Worm (Caenorhabditis elegans) whole organism, early embryonic: ENCODE data around the gene clec-25.

Source experiments
- B0310.2 ChIP-seq: sonication (generic microtip); optimal IDR thresholded peaks from 2 replicates; lab custom pipeline; 2016; ENCODE audit warnings: mild to moderate bottlenecking, missing genetic modification characterization, missing compliant biosample characterization
- F13C5.2 ChIP-seq: sonication (generic microtip); optimal IDR thresholded peaks from 2 replicates; lab custom pipeline; 2017; ENCODE audit warnings: mild to moderate bottlenecking, missing genetic modification characterization, inconsistent platforms, missing compliant biosample characterization
- aly-1 ChIP-seq: sonication (generic microtip); optimal IDR thresholded peaks from 2 replicates; lab custom pipeline; 2016; ENCODE audit warnings: missing genetic modification characterization, missing compliant biosample characterization
- ama-1 ChIP-seq: fragments of 150-350 bp; optimal IDR thresholded peaks from 2 replicates; lab custom pipeline; 2014
- ceh-13 ChIP-seq: fragments of 200-800 bp; sonication (Bioruptor generic); optimal IDR thresholded peaks from 2 replicates; lab custom pipeline; 2018; ENCODE audit warnings: mild to moderate bottlenecking, missing genetic modification characterization, missing compliant biosample characterization
- ceh-36 ChIP-seq: sonication (generic microtip); optimal IDR thresholded peaks from 2 replicates; lab custom pipeline; 2016; ENCODE audit warnings: missing genetic modification characterization, inconsistent platforms, missing compliant biosample characterization
- ets-7 ChIP-seq: sonication (generic microtip); optimal IDR thresholded peaks from 2 replicates; lab custom pipeline; 2016; ENCODE audit warnings: missing genotype, missing genetic modification characterization, missing compliant biosample characterization
- flt-1 ChIP-seq: fragments of 200-800 bp; sonication (Bioruptor generic); IDR thresholded peaks from 2 replicates; pipeline ENCODE4 v1.3.6; 2022; ENCODE audit warnings: missing genetic modification characterization, missing compliant biosample characterization
- hmbx-1 ChIP-seq: sonication (generic microtip); optimal IDR thresholded peaks from 2 replicates; lab custom pipeline; 2016; ENCODE audit warnings: mild to moderate bottlenecking, missing genetic modification characterization, missing compliant biosample characterization
- hmg-4 ChIP-seq: fragments of 200-800 bp; sonication (Bioruptor generic); optimal IDR thresholded peaks from 2 replicates; lab custom pipeline; 2018; ENCODE audit warnings: mild to moderate bottlenecking, missing genetic modification characterization, missing compliant biosample characterization
- hnd-1 ChIP-seq: sonication (generic microtip); optimal IDR thresholded peaks from 2 replicates; lab custom pipeline; 2016; ENCODE audit warnings: missing genetic modification characterization, missing compliant biosample characterization
- pes-1 ChIP-seq: fragments of 200-800 bp; sonication (Bioruptor generic); IDR thresholded peaks from 2 replicates; pipeline ENCODE4 v1.3.6; 2022; ENCODE audit warnings: missing genetic modification reagents, missing genetic modification characterization, missing compliant biosample characterization
- scrt-1 ChIP-seq: fragments of 200-800 bp; sonication (Bioruptor generic); IDR thresholded peaks from 2 replicates; pipeline ENCODE4 v1.3.6; 2022; ENCODE audit warnings: missing genetic modification characterization, missing compliant biosample characterization
- sea-1 ChIP-seq: fragments of 200-800 bp; sonication (Bioruptor generic); conservative IDR thresholded peaks from 2 replicates; pipeline ENCODE4 v1.3.6; 2022; ENCODE audit warnings: missing genetic modification characterization, missing compliant biosample characterization
- tbx-11 ChIP-seq: fragments of 200-800 bp; sonication (Bioruptor generic); IDR thresholded peaks from 2 replicates; pipeline ENCODE4 v1.3.6; 2022; ENCODE audit warnings: missing genetic modification characterization, missing compliant biosample characterization
- tbx-37 ChIP-seq: fragments of 200-800 bp; sonication (Bioruptor generic); conservative IDR thresholded peaks from 2 replicates; pipeline ENCODE4 v1.3.6; 2022; ENCODE audit warnings: missing genetic modification reagents, missing genetic modification characterization, missing compliant biosample characterization
- tra-4 ChIP-seq: sonication (generic microtip); optimal IDR thresholded peaks from 2 replicates; lab custom pipeline; 2017; ENCODE audit warnings: missing genetic modification characterization, missing compliant biosample characterization

Gene clec-25

DNA sequence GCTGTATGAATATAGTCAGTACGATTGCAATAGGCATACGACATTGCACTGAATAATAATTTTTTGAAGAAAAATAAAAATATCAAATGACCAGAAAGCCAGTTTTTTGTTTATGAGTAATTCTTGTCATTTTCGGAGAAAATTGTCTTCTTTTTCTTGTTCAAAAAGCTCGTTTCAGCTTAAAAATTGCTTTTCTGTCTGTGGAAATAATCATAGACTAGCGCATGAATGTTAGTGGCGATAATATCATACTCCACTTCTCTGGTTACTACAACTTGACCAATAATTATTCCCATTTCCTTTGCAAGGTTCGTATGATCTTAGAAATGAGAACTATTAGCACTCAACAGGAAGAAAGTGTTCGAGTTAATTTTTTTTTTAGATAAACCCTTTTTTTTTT is 15.6 kb upstream of the clec-25 start, which contains the start of gene srh-216:
Gene srh-216, minus strand, starts transcription at position 101 of the 400 bp plus-strand sequence.
- TF ChIP-seq hnd-1 (no peak), ets-7 (tag; lab: Kevin White, UChicago) (no peak), F13C5.2 (tag; lab: Kevin White, UChicago) (no peak), pes-1 (GFP tag; lab: Robert Waterston, UW) (no peak), flt-1 (GFP tag; lab: Robert Waterston, UW) (no peak), B0310.2 (tag; lab: Kevin White, UChicago) (no peak), ceh-13 (GFP tag; lab: Kevin White, UChicago) (no peak), ama-1 (lab: Kevin White, UChicago) (no peak), ceh-36 (tag; lab: Kevin White, UChicago) (no peak), tbx-37 (GFP tag; lab: Robert Waterston, UW) (no peak), aly-1 (tag; lab: Kevin White, UChicago) (no peak), hmg-4 (no peak), hmbx-1 (tag; lab: Kevin White, UChicago) (no peak), sea-1 (GFP tag; lab: Robert Waterston, UW) (no peak), scrt-1 (GFP tag; lab: Robert Waterston, UW) (no peak), tra-4 (no peak), tbx-11 (GFP tag; lab: Robert Waterston, UW) (no peak)

DNA sequence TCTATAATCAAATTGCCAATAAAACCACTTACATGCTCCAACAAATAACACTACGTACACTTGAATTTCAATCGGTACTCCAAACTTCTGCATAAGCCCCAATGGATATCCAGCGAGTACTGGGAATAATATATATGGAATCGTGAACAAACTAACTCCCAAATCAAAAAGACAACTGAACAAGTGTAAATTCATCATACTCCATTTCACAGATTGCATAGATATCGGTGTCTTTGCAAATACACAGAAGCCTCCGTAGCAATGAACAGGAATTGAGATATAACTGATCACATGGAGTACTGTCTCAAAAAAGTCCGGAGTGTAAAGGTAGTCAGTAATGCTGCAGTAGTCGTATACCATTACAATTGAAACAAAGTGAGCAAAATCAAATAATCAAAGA is 13.6 kb upstream of the clec-25 start, which contains the start of gene srh-214:
Gene srh-214, minus strand, starts transcription at position 360 of the 400 bp plus-strand sequence.
- TF ChIP-seq tra-4 (no peak), sea-1 (GFP tag; lab: Robert Waterston, UW) (no peak), ceh-13 (GFP tag; lab: Kevin White, UChicago) (no peak), hmbx-1 (tag; lab: Kevin White, UChicago) (no peak), scrt-1 (GFP tag; lab: Robert Waterston, UW) (no peak), tbx-37 (GFP tag; lab: Robert Waterston, UW) (no peak)

- TF ChIP-seq B0310.2 (tag; lab: Kevin White, UChicago) (no peak), hmbx-1 (tag; lab: Kevin White, UChicago) (no peak), ama-1 (lab: Kevin White, UChicago) (no peak), hmg-4 (no peak), ets-7 (tag; lab: Kevin White, UChicago) (no peak), hnd-1 (no peak), tbx-37 (GFP tag; lab: Robert Waterston, UW) (no peak), ceh-13 (GFP tag; lab: Kevin White, UChicago) (no peak), ceh-36 (tag; lab: Kevin White, UChicago) (no peak), F13C5.2 (tag; lab: Kevin White, UChicago) (no peak), flt-1 (GFP tag; lab: Robert Waterston, UW) (no peak), sea-1 (GFP tag; lab: Robert Waterston, UW) (no peak), scrt-1 (GFP tag; lab: Robert Waterston, UW) (no peak)
Observed at ce11 chrV:16831310-16831709, 11.7 kb upstream of the clec-25 start.

ce11 chrV:16831921-16832320 is 11.1 kb upstream of the clec-25 start, which contains the start of gene srh-215:
TSS of gene srh-215 (minus strand) at chrV:16832021.
- TF ChIP-seq hmbx-1 (tag; lab: Kevin White, UChicago) (no peak), tbx-11 (GFP tag; lab: Robert Waterston, UW) (no peak), ceh-13 (GFP tag; lab: Kevin White, UChicago) (no peak), sea-1 (GFP tag; lab: Robert Waterston, UW) (no peak), aly-1 (tag; lab: Kevin White, UChicago) (no peak), hnd-1 (no peak), flt-1 (GFP tag; lab: Robert Waterston, UW) (no peak), ceh-36 (tag; lab: Kevin White, UChicago) (no peak), hmg-4 (no peak), tra-4 (no peak), pes-1 (GFP tag; lab: Robert Waterston, UW) (no peak), tbx-37 (GFP tag; lab: Robert Waterston, UW) (no peak), scrt-1 (GFP tag; lab: Robert Waterston, UW) (no peak), B0310.2 (tag; lab: Kevin White, UChicago) (no peak), F13C5.2 (tag; lab: Kevin White, UChicago) (no peak), ets-7 (tag; lab: Kevin White, UChicago) (no peak)

- TF ChIP-seq ceh-13 (GFP tag; lab: Kevin White, UChicago): no peak
- no peak for TF ChIP-seq tbx-11 (GFP tag; lab: Robert Waterston, UW)
- TF ChIP-seq pes-1 (GFP tag; lab: Robert Waterston, UW): no peak
- no peak for TF ChIP-seq tbx-37 (GFP tag; lab: Robert Waterston, UW)
- TF ChIP-seq ceh-36 (tag; lab: Kevin White, UChicago): no peak
- TF ChIP-seq tra-4: no peak
- TF ChIP-seq ets-7 (tag; lab: Kevin White, UChicago): no peak
- no peak for TF ChIP-seq ama-1 (lab: Kevin White, UChicago)
- no peak for TF ChIP-seq sea-1 (GFP tag; lab: Robert Waterston, UW)
- no peak for TF ChIP-seq flt-1 (GFP tag; lab: Robert Waterston, UW)
- TF ChIP-seq B0310.2 (tag; lab: Kevin White, UChicago): no peak
- no peak for TF ChIP-seq hmbx-1 (tag; lab: Kevin White, UChicago)
- no peak for TF ChIP-seq hnd-1
- no peak for TF ChIP-seq scrt-1 (GFP tag; lab: Robert Waterston, UW)
Observed at ce11 chrV:16832865-16833264, 10.2 kb upstream of the clec-25 start, which contains the start of gene phy-3. TSS of gene phy-3 (plus strand) at chrV:16833165.

ce11 chrV:16833672-16834071 is 9.4 kb upstream of the clec-25 start:
- TF ChIP-seq B0310.2 (tag; lab: Kevin White, UChicago) (no peak), tbx-11 (GFP tag; lab: Robert Waterston, UW) (no peak), tbx-37 (GFP tag; lab: Robert Waterston, UW) (no peak), ama-1 (lab: Kevin White, UChicago) (no peak)

- no peak for TF ChIP-seq pes-1 (GFP tag; lab: Robert Waterston, UW)
- no peak for TF ChIP-seq ceh-36 (tag; lab: Kevin White, UChicago)
- no peak for TF ChIP-seq B0310.2 (tag; lab: Kevin White, UChicago)
- TF ChIP-seq tbx-37 (GFP tag; lab: Robert Waterston, UW): no peak
- no peak for TF ChIP-seq tra-4
- no peak for TF ChIP-seq ama-1 (lab: Kevin White, UChicago)
- TF ChIP-seq hmbx-1 (tag; lab: Kevin White, UChicago): no peak
- no peak for TF ChIP-seq aly-1 (tag; lab: Kevin White, UChicago)
- no peak for TF ChIP-seq hmg-4
- TF ChIP-seq tbx-11 (GFP tag; lab: Robert Waterston, UW): no peak
Observed at ce11 chrV:16834989-16835388, 8.1 kb upstream of the clec-25 start, which contains the start of gene tni-3. TSS of gene tni-3 (minus strand) at chrV:16835128.
